Worm (Caenorhabditis elegans): ENCODE data around the gene srg-3.

The srg-3 gene

ce11 chrIII:6290469-6291182, 20.4 kb upstream of the srg-3 start:
- peak; percentile 1 for TF ChIP-seq pqm-1 (tag; optimal IDR thresholded peaks at IDR 0.05)
- TF ChIP-seq ceh-20 (GFP tag; IDR thresholded peaks at IDR 0.05), result peak; percentile 38; the same call in 1 of the 2 replicates
- peak; percentile 5 for TF ChIP-seq nhr-77 (tag; optimal IDR thresholded peaks at IDR 0.05)
- no peak for TF ChIP-seq ztf-7 (tag; optimal IDR thresholded peaks at IDR 0.05)
- no peak for TF ChIP-seq nhr-102 (tag; optimal IDR thresholded peaks at IDR 0.05)
- peak; percentile 41; the same call in 1 of the 2 replicates for TF ChIP-seq php-3 (GFP tag; IDR thresholded peaks at IDR 0.05)
- no peak for TF ChIP-seq dmd-8 (GFP tag; IDR thresholded peaks at IDR 0.05)
- no peak for TF ChIP-seq madf-9 (GFP tag; conservative IDR thresholded peaks at IDR 0.05)

DNA sequence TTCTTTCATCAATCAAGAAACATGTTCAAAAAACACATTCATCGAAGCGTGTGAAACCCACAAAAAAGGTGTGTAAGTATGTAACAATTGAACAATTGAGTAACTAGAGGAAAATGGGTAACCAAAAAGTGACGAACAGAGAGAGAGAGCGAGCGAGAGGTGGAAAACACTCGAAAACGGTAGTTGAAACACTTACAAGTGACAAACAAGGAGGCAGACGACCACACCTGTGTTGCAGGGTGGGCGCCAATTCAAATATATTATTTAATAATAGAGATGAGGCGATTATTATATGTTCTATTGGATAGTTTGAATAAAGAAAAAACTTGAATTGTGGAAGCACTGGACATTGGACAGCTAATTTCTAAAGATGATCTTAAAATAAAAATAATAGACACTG, 19.2 kb upstream of the srg-3 start:
- TF ChIP-seq tra-1 (GFP tag; IDR thresholded peaks at IDR 0.05) (no peak), dpl-1 (GFP tag; optimal IDR thresholded peaks at IDR 0.05) (peak; percentile 30)

DNA sequence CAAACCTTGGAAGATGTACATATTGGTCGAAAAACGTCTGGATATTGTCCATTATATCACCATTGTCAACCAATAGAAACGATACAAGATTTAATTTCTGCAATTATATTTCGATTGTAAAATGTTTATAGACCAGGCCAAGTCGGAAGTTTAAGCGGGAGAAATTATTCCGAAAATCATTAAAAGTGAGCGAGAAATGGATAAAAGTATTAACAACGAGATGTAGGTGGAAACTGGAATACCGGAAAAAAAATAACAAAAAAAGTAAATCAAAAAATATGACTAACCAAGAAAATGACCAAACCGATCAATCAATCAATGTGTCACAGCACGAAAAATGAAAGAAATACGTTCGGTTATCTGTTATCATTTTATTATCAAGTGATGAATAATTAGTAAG, 17.0 kb upstream of the srg-3 start, which contains the start of gene F47D12.6:
Gene F47D12.6 (minus strand): TSS at position 101 of the 400 bp plus-strand sequence.
- TF ChIP-seq php-3 (GFP tag; IDR thresholded peaks at IDR 0.05) (no peak), ceh-44 (GFP tag; IDR thresholded peaks at IDR 0.05) (no peak), aly-2 (tag; optimal IDR thresholded peaks at IDR 0.05) (no peak), dmd-8 (GFP tag; IDR thresholded peaks at IDR 0.05) (no peak), dmd-9 (GFP tag; IDR thresholded peaks at IDR 0.05) (no peak), vab-7 (GFP tag; IDR thresholded peaks at IDR 0.05) (no peak), dmd-6 (GFP tag; IDR thresholded peaks at IDR 0.05) (no peak), dpl-1 (GFP tag; optimal IDR thresholded peaks at IDR 0.05) (no peak), Y75B8A.6 (GFP tag; IDR thresholded peaks at IDR 0.05) (no peak), ceh-28 (tag; optimal IDR thresholded peaks at IDR 0.05) (no peak), unc-130 (GFP tag; optimal IDR thresholded peaks at IDR 0.05) (no peak), unc-39 (tag; optimal IDR thresholded peaks at IDR 0.05) (no peak), zip-2 (tag; optimal IDR thresholded peaks at IDR 0.05) (no peak), madf-5 (GFP tag; IDR thresholded peaks at IDR 0.05) (no peak), sdz-12 (GFP tag; optimal IDR thresholded peaks at IDR 0.05) (no peak)

- TF ChIP-seq unc-62 (GFP tag; optimal IDR thresholded peaks at IDR 0.05 in 1 of 2) (peak in 1 of 2 experiments; percentile 46), unc-62 (tag; optimal IDR thresholded peaks at IDR 0.05) (no peak), hlh-30 (tag; optimal IDR thresholded peaks at IDR 0.05; ENCODE audit: insufficient read depth) (no peak)
These were observed 15.7 kb upstream of the srg-3 start, which contains the start of gene gadr-3 for ce11 chrIII:6285890-6286289. Gene gadr-3 (minus strand): TSS chrIII:6285990.

DNA sequence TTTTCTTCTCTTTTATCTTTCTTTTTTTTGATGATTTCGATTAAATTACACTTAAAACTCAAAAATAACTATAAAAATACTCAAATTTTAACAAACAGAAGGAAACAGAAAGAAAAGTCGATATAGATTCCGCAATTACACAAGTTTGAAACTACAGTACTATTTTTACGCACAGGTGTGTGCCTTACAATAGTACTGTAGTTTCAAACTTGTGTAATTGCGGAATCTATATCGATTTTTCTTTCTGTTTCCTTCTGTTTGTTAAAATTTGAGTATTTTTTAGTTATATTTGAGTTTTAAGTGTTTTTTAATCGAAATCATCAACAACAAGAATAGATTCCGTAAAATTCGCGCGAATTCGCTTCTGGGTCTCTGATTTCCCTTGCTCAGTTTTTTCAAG, 12.8 kb upstream of the srg-3 start:
- TF ChIP-seq lin-38 (GFP tag; IDR thresholded peaks at IDR 0.05) (peak; percentile 46; the same call in 1 of the 2 replicates), Y48G9A.11 (GFP tag; IDR thresholded peaks at IDR 0.05) (peak; percentile 45; the same call in 1 of the 2 replicates), spr-3 (GFP tag; optimal IDR thresholded peaks at IDR 0.05) (no peak), gei-8 (GFP tag; optimal IDR thresholded peaks at IDR 0.05) (no peak), attf-4 (tag; optimal IDR thresholded peaks at IDR 0.05) (no peak)

- TF ChIP-seq pha-4 (GFP tag; IDR thresholded peaks at IDR 0.05) (peak; percentile 67), pha-4 (tag; optimal IDR thresholded peaks at IDR 0.05) (peak; percentile 20), F26F4.8 (GFP tag; conservative IDR thresholded peaks at IDR 0.05) (no peak), dmd-6 (GFP tag; IDR thresholded peaks at IDR 0.05) (peak; percentile 66), dve-1 (tag; optimal IDR thresholded peaks at IDR 0.05; ENCODE audit: insufficient read depth) (peak; percentile 84), ztf-7 (tag; optimal IDR thresholded peaks at IDR 0.05) (peak; percentile 16), madf-9 (GFP tag; conservative IDR thresholded peaks at IDR 0.05) (0 out of 2 replicates have a peak, but pooled peaks have one; percentile 40), tag-97 (GFP tag; IDR thresholded peaks at IDR 0.05) (no peak), ceh-28 (tag; optimal IDR thresholded peaks at IDR 0.05) (no peak), ctbp-1 (GFP tag; IDR thresholded peaks at IDR 0.05) (peak; percentile 63; the same call in 1 of the 2 replicates), lin-39 (tag; optimal IDR thresholded peaks at IDR 0.05) (no peak), mep-1 (tag; optimal IDR thresholded peaks at IDR 0.05) (peak; percentile 84), ztf-11 (tag; optimal IDR thresholded peaks at IDR 0.05) (no peak), nhr-77 (tag; optimal IDR thresholded peaks at IDR 0.05) (peak; percentile 47), mxl-2 (GFP tag; conservative IDR thresholded peaks at IDR 0.05) (no peak), ceh-20 (GFP tag; IDR thresholded peaks at IDR 0.05) (0 out of 2 replicates have a peak, but pooled peaks have one; percentile 44), Y48G9A.11 (GFP tag; IDR thresholded peaks at IDR 0.05) (no peak)
These were observed 10.0 kb upstream of the srg-3 start, which contains the start of gene hmg-1.2 for ce11 chrIII:6280070-6280596. Gene hmg-1.2 (plus strand): TSS chrIII:6280380.

Measured in whole organism, L4 larva.